Fruit fly (Drosophila melanogaster) S2 (cell line): ENCODE measurements around the gene CG34332.
"Not testable (repeated sequence)": the region's sequence is repeated elsewhere in the genome, so short reads cannot be mapped to it uniquely, and the experiment has no call there.

Experiments used
- CG8478 ChIP-seq: fragments of >200 bp; optimal IDR thresholded peaks from 2 replicates; lab custom pipeline; 2018
- CTCF ChIP-seq, 2 experiments: fragments of >200 bp; optimal IDR thresholded peaks; 2 replicates each; lab custom pipeline; 2018

- not testable (repeated sequence) for TF ChIP-seq CG8478 (lab: Kevin White, UChicago); CTCF (optimal IDR thresholded peaks at IDR 0.05; lab: Kevin White, UChicago)
These were observed 37.7 kb downstream of the CG34332 start, which contains the start of gene Sdic1 for dm6 chrX:20178538-20178937.
